Worm (Caenorhabditis elegans) whole organism, dauer: ENCODE results near the gene F52D10.4.
"Not testable (repeated sequence)": the region's sequence is repeated elsewhere in the genome, so short reads cannot be mapped to it uniquely, and the experiment has no call there.

Experiments used
- unc-62 ChIP-seq: sonication (generic microtip); optimal IDR thresholded peaks from 2 replicates; lab custom pipeline; 2017; ENCODE audit warnings: missing biosample characterization, missing genetic modification reagents, missing genetic modification characterization

F52D10.4 gene

DNA sequence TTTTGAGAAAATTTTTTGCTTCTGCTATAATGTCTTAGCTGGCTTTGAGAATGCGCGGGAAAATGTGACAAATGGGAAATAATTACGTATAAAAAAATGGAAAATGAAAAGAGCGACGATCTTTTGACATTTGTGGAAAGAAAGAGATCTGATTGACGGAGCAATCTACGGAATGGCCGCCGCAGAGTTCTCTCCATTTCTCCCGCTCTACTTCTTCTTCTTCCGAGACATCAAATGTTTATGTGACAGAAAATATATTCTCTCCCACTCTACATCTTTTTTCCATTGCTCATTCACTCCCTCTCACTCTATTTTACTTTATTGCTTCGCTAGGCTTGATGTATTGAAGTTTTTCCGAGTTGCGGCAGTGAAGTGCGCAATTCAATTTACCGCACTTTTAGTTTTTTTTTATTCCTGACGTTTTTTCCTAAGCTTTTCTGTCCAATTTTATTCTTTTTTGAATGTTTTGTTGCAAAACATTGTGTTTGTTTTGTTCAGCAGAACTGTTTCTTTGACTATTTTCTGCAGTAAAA, 23.3 kb downstream of the F52D10.4 start:
- TF ChIP-seq unc-62 (GFP tag; lab: Kevin White, UChicago), result no peak

DNA sequence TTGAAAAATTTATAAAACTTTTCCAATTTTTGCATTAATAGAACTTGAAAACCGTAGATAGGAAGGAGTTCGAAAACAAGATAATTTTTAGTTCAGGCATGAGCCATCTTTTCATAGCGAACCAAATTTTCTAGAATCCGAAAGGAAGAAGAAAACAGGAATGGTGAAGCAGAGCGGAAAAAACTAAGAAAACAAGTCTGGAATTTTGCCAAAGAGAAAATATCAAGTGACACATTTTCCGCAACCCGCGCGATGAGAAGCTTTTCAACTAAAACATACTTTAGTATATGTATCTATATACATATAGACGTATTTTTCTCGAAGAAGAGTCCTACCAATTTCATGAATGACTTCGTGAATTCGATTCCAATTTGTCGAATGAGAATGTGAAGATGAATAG, 24.3 kb downstream of the F52D10.4 start:
- no peak for TF ChIP-seq unc-62 (GFP tag; lab: Kevin White, UChicago)

DNA sequence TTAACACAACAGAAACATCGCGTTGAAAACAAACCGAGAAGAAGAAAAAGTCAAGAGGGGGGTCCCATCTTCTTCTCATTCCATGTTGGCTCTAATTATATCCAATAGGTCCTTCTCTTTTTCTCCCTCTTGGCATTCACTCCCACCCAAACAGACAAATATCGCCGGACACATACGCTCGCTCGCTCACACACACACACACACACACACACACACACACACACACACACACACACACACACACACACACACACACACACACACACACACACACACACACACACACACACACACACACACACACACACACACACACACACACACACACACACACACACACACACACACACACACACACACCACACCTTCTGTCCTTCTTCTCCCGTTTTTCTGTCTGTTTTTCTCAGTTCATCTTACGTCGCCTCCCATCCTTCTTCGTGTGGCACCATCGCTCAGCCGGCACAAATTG, 26.5 kb downstream of the F52D10.4 start, which contains the start of gene sto-4:
TSS of gene sto-4 (plus strand) at position 360 of the 469 bp plus-strand sequence.
- TF ChIP-seq unc-62 (GFP tag; lab: Kevin White, UChicago), result not testable (repeated sequence)

DNA sequence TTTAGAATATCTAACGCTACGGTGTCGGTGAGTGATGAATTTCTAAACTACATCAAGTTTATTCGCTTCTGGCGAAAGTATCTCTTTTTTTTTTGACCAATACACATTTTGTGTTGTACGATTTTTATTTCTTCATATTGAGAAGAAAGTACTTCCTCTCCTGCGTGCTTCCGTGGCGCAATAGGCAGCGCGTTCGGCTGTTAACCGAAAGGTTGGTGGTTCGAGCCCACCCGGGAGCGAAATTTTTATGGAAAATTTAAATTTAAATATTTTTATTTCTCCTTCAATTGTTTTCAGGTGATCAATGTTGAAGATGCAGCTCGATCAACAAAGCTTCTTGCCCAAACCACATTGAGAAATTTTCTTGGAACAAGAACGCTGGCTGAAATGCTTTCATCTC, 28.2 kb downstream of the F52D10.4 start:
- no peak for TF ChIP-seq unc-62 (GFP tag; lab: Kevin White, UChicago)

DNA sequence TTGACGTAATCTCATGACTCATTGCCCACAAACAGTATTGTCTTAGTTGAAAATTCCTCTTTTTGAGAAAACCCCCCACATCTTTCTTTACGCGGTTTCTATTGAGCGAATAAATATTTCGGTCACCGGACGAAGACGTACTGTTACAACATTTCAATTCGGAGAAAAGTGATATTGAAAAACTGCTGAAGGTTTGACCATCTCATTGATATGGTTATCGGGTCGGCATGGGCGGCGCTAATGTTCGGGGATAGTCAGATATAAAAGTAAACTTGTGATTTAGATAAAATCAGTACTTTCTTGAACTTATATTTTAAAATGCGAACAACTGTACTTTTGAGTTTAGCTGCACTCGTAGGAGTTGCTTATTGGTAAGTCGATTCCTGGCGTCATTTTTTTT, 29.9 kb downstream of the F52D10.4 start, which contains the start of gene T04F8.8:
TSS of gene T04F8.8 (plus strand) at position 301 of the 400 bp plus-strand sequence.
- no peak for TF ChIP-seq unc-62 (GFP tag; lab: Kevin White, UChicago)

DNA sequence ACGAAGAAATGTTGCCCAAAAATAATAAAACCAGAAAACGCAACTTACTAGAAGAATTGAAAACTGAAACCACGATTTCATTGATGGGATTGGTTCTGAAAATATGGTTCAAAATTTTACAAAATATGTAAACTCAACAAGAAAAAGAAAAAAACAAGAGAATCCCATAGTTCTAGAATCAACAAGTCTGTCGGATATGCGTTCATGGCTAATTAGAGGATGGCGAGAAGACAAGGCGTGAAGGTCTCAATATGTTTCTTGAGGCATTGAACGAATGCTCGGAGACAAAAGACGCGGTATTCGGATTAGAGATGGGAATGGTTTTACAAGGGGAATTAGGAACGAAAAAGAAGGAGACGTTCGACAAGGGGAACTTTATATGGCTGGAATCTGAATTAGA, 33.5 kb downstream of the F52D10.4 start, which contains the start of gene cutl-11:
TSS of gene cutl-11 (minus strand) at position 101 of the 400 bp plus-strand sequence.
- TF ChIP-seq unc-62 (GFP tag; lab: Kevin White, UChicago), result no peak

DNA sequence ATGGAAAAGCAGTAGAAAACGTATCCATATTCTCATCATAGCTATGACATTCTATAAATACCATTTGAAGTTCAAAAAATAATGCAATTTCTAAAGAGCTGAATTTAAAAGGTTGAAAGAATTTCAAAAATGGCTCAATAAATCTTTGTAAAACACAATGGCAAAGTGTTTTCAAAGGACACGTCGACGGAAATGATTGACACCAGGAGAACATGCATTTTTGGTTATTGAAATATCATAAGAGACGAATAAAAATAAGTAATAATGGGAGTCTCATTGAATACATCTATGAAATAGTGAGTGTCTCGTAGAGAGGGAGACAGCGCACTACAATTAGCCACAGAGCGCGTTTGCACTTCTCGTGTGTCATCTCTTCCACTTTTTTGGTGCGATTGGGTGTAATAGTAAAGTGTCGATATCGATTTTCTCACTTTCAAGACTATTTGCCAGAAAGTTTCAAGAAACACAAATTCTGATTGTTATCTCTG, 39.3 kb downstream of the F52D10.4 start, which contains the start of gene T04F8.2:
TSS of gene T04F8.2 (minus strand) at position 51 of the 488 bp plus-strand sequence.
- TF ChIP-seq unc-62 (GFP tag; lab: Kevin White, UChicago), result no peak

DNA sequence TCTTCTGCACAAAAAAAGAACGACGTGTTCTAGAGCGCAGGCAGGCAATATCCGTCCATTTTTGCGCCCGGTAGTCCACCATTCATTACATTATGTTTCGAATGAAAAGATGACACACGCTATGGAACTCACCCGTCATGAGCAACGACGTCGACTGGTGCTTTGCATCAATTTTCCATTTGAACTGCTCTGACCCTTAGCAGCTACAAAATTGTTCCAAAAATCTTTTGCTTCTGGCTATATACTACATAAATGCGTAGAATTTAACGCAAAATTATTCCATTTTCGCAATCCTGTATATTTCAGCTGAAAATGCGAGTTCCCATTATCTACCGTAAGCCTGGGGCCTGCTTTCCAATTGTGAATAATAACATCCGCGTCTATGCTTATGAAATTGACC, 41.1 kb downstream of the F52D10.4 start, which contains the start of gene T04F8.3:
TSS of gene T04F8.3 (plus strand) at position 301 of the 400 bp plus-strand sequence.
- no peak for TF ChIP-seq unc-62 (GFP tag; lab: Kevin White, UChicago)

DNA sequence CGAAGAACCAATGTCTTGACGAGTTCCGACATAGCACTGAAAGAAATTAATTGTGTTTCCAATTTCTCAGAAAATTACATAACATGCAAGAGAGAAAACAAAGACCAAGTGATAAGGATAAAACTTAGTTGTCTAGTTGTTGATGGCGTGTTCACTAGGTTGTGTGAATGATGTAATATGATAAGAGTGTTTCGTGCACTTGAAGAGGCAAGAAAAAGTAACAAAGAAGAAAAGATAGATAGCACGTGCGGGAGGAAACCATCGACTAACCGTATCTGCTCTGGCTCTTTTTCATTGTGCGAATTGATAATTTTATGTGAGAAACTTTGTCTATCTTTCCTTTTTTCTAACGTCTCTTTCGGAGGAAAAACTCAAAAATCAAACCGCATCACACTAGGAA, 44.4 kb downstream of the F52D10.4 start, which contains the start of gene sfxn-1.5:
TSS of gene sfxn-1.5 (minus strand) at position 36 of the 400 bp plus-strand sequence.
- TF ChIP-seq unc-62 (GFP tag; lab: Kevin White, UChicago), result no peak

DNA sequence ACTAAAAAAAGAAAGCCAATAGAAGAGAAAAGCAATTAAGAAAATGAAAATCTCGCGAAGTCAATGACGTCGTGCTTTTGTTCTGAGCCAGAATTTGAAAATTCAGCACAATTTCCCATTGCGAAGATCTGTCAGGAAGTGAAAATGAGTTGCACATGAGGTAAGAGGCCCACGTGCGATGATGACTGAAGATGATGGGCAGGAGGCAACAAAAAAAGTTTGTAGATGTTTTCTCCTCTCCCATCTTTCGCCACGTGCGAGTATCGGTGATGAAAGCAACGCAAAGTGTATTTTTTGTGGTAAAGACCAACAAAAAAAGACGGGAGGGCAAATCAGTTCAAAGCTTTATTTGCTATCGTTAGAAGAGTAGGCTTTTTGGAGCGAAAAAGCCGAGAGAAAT, 44.8 kb downstream of the F52D10.4 start:
- TF ChIP-seq unc-62 (GFP tag; lab: Kevin White, UChicago), result no peak

DNA sequence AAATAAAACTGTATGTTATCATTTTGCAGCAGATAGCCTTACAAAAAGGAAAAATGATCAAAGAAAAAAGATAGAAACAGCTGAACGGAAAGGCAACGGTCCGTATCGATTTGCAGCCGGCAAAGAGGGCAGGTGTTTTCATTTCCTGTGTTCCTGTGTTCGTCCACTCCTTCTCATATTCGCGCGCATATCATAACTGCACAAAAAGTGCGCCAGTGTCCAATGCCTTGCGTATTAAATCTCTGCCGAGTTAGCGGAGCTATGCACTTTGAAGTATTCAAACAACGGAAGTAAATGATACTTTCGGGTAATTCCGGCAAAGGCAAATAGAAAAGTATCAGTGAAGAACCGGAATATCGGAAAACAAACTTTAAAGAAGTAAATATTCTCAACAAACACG, 45.3 kb downstream of the F52D10.4 start:
- TF ChIP-seq unc-62 (GFP tag; lab: Kevin White, UChicago), result no peak

DNA sequence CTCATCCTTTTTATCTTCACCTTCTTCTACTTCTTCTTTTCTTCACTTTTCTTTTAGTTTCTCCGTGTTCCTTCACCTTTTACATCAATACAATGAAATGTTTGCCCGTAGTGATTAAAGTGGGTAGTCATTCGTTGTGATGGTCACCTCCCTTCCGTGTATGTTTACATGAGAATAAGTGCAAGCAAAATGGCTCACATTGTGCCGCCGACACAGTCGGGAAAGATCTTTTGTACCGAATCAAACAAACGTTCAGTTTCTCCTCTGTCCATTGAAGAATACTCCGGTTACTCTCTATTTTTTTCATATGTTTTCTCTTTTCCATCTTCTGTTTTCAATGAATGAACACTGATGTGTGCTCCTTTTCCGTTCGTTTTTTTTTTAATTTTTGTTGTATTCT, 46.9 kb downstream of the F52D10.4 start:
- TF ChIP-seq unc-62 (GFP tag; lab: Kevin White, UChicago), result no peak

DNA sequence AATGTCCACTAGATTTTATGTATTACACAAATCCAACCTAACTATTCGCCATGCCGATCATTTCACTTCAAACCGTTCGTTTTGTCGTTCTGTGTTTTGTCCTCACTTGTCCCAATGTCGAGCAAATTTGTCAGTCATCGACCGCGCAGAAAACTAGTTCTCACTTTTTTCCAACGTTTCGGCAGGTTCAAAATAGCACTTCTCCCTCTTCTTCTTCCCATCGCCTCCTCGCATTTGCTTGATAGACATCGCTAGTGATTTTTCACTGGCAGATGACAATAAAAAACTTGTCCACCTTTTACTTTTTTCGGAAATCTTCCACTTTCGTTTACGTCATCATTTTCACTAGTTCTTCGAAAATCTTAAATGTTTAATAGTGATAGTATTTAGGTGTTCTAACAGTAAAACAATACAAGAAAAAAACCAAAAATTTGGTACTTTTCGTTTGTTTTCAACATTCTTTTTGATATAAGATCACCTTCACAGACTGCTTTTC, 48.3 kb downstream of the F52D10.4 start:
- no peak for TF ChIP-seq unc-62 (GFP tag; lab: Kevin White, UChicago)

DNA sequence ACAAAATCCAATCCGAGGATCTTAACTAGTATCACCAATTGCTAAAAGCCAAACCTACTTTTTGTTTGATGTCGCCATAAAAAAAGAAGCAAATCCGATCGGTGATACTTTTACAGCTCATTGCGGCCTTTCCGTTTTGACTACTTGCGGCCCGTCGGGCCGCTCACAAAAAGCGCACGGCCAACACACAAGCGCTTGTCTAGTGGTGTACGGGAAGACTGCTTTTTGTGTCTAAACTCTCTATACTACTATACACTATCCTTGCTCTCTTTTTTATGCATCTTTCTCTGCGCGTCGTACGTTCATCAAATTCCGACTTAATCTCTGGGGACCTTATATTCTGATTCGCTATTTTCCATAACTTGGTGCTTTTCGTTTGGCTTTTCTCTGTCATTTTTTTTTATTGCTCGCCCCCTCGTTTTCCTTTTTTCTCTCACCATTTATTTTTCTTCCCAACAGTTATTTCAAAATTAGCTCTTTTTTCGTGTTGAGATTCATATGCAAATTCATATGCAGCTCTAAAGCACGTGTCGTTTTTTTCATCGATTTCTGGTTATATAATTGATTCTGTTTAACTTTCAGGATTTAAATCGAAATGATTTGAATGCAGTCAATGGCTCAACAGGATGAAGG, 49.4 kb downstream of the F52D10.4 start, which contains the start of gene noca-2:
TSS of gene noca-2 (plus strand) at position 583 of the 633 bp plus-strand sequence.
- TF ChIP-seq unc-62 (GFP tag; lab: Kevin White, UChicago), result no peak
